Fruit fly (Drosophila melanogaster): Measurements from ENCODE around the gene msd5.
A peak's percentile ranks its signal among the peaks of the same experiment; 100 is the strongest.

msd5 gene

DNA sequence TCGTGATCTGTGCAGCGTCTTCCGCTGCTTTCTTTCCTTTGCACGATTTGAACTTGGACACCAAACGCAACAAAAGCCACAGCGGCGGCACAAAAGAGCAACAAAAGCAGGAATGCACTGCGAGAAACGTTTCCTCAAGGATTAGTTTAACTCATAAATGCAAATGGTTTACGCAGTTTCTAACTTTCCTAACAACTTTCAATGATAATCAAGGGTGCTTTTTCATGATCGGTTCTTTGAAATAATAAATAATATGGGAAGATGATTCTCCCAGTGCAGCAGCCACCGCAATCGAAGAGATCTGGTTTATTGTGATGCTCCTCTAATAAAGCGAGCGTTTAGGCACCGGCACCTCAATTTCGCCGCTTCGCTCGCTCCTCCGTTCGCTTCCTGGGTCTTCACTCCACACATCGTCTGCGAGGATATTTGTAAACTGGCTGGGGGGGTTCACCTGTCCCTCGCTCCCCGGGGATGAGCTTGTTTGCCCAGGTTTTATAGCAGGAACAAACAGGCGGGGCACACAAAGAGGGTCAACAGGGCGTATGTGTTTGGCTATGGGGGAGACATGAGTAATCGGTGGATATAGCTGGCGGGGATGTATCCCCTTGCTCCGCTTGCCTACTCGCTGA, 13.7 kb downstream of the msd5 start (continued):
- TF ChIP-seq mam (GFP tag; optimal IDR thresholded peaks at IDR 0.05) (peak; percentile 51), Ssrp (tag; optimal IDR thresholded peaks at IDR 0.05) (peak; percentile 83), eve (GFP tag; optimal IDR thresholded peaks at IDR 0.05) (no peak), Hand (GFP tag; optimal IDR thresholded peaks at IDR 0.05) (no peak), Doc2 (GFP tag; IDR thresholded peaks at IDR 0.05) (no peak), phol (tag; optimal IDR thresholded peaks at IDR 0.05) (peak; percentile 86), CG9932 (GFP tag; IDR thresholded peaks at IDR 0.05) (no peak), CG11085 (GFP tag; IDR thresholded peaks at IDR 0.05) (no peak), ci (GFP tag; IDR thresholded peaks at IDR 0.05) (peak; percentile 95), CG4424 (GFP tag; optimal IDR thresholded peaks at IDR 0.05) (peak; percentile 84), Jarid2 (GFP tag; optimal IDR thresholded peaks at IDR 0.05) (peak; percentile 7), hb (GFP tag; IDR thresholded peaks at IDR 0.05; ENCODE audit: partially characterized antibody) (no peak), CG8388 (GFP tag; optimal IDR thresholded peaks at IDR 0.05) (peak; percentile 79), ttk (GFP tag; IDR thresholded peaks at IDR 0.05) (peak; percentile 81), grau (tag; optimal IDR thresholded peaks at IDR 0.05) (peak; percentile 66), CG10979 (tag; optimal IDR thresholded peaks at IDR 0.05) (peak; percentile 86), Dll (GFP tag; IDR thresholded peaks at IDR 0.05; ENCODE audit: partially characterized antibody) (no peak), CG17802 (tag; optimal IDR thresholded peaks at IDR 0.05) (peak; percentile 71), CG10147 (GFP tag; optimal IDR thresholded peaks at IDR 0.05) (peak; percentile 44), CG8478 (optimal IDR thresholded peaks at IDR 0.05) (no peak), sim (GFP tag; IDR thresholded peaks at IDR 0.05) (peak; percentile 54; the same call in 1 of the 2 replicates), nmo (GFP tag; optimal IDR thresholded peaks at IDR 0.05) (peak; percentile 85), pum (GFP tag; optimal IDR thresholded peaks at IDR 0.05) (peak; percentile 69), CG7556 (GFP tag; optimal IDR thresholded peaks at IDR 0.05) (peak; percentile 66), ase (GFP tag; IDR thresholded peaks at IDR 0.05) (peak; percentile 81), fd3F (GFP tag; optimal IDR thresholded peaks at IDR 0.05) (no peak), gfzf (GFP tag; optimal IDR thresholded peaks at IDR 0.05) (peak; percentile 2), Bgb (GFP tag; IDR thresholded peaks at IDR 0.05; ENCODE audit: partially characterized antibody) (no peak), Six4 (GFP tag; optimal IDR thresholded peaks at IDR 0.05) (peak; percentile 82), CHES-1-like (GFP tag; optimal IDR thresholded peaks at IDR 0.05) (peak; percentile 33), CG12104 (GFP tag; optimal IDR thresholded peaks at IDR 0.05) (peak; percentile 16), Gug (GFP tag; IDR thresholded peaks at IDR 0.05) (peak; percentile 60; the same call in 3 of the 4 replicates), CG34422 (GFP tag; IDR thresholded peaks at IDR 0.05) (peak; percentile 87), CG10267 (tag; optimal IDR thresholded peaks at IDR 0.05) (peak; percentile 21), crol (GFP tag; IDR thresholded peaks at IDR 0.05) (0 out of 2 replicates have a peak, but pooled peaks have one; percentile 13), Sox102F (GFP tag; optimal IDR thresholded peaks at IDR 0.05) (peak; percentile 93), NC2α (GFP tag; optimal IDR thresholded peaks at IDR 0.05) (peak; percentile 28), Spps (tag; optimal IDR thresholded peaks at IDR 0.05) (peak; percentile 57), slp2 (GFP tag; optimal IDR thresholded peaks at IDR 0.05) (peak; percentile 67), CG3065 (GFP tag; optimal IDR thresholded peaks at IDR 0.05) (peak; percentile 31), row (GFP tag; IDR thresholded peaks at IDR 0.05) (peak; percentile 78), CG33557 (GFP tag; optimal IDR thresholded peaks at IDR 0.05) (peak; percentile 41), abd-A (tag; optimal IDR thresholded peaks at IDR 0.05) (no peak), zfh2 (GFP tag; optimal IDR thresholded peaks at IDR 0.05) (peak; percentile 1), rib (GFP tag; IDR thresholded peaks at IDR 0.05) (no peak), Vsx1 (GFP tag; optimal IDR thresholded peaks at IDR 0.05) (no peak), CG3838 (GFP tag; optimal IDR thresholded peaks at IDR 0.05) (no peak), CG1647 (GFP tag; optimal IDR thresholded peaks at IDR 0.05) (no peak), ac (GFP tag; optimal IDR thresholded peaks at IDR 0.05) (no peak), ATbp (GFP tag; optimal IDR thresholded peaks at IDR 0.05) (peak; percentile 87)

All from whole organism, embryonic.